Fruit fly (Drosophila melanogaster): ENCODE measurements around the gene unc-4.

DNA sequence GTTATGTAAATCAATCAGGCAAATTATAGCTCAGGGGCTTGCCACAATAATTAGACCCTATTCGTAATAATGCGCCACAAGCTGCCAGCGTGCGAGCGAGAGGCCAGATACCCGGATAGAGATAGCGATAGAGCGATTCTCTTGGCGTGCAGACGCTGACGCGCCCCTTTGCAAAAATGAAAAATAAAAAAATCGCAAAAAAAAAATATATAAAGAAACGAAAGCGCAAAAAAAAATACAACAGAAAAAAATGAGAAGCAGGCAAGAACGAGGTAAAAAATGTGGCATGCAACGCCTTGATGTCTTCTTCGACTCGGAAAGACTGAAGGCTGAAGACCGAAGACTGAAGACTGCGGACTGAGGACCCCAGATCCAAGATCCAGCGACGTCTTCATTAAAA, 38.0 kb downstream of the unc-4 start:
- TF ChIP-seq CTCF (optimal IDR thresholded peaks at IDR 0.05) (no peak), CG8478 (optimal IDR thresholded peaks at IDR 0.05) (no peak)
